Fruit fly (Drosophila melanogaster): ENCODE data around the gene CG13856.

Gene CG13856

DNA sequence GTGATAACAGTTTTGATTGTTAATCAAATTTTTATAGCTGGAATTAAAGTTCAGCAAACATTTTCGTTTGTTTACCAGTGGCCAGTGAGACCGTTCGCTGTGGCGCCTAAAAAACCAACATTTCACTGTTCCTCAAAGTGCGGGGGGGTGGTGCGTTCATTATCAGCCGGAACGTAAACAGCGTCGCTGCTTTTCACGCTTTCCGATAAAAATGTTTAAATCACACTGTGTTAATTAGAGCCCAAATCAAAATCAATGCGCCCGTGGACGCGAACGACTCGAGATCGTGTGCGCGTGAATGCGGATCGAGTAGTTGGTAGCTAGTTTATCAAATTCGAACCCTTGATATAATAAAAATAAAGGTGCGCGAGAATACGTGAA lies 45.4 kb downstream of the CG13856 start, which contains the start of gene CG34376 (continued):
- TF ChIP-seq CG9215 (GFP tag; IDR thresholded peaks at IDR 0.05) (0 out of 2 replicates have a peak, but pooled peaks have one; percentile 5), CrebB (tag; optimal IDR thresholded peaks at IDR 0.05) (peak; percentile 40), nerfin-2 (GFP tag; IDR thresholded peaks at IDR 0.05; ENCODE audit: partially characterized antibody) (no peak), ac (GFP tag; optimal IDR thresholded peaks at IDR 0.05) (no peak), ind (GFP tag; optimal IDR thresholded peaks at IDR 0.05) (no peak), ase (GFP tag; IDR thresholded peaks at IDR 0.05) (peak; percentile 45; the same call in 1 of the 3 replicates), CG32772 (GFP tag; IDR thresholded peaks at IDR 0.05) (peak; percentile 24; the same call in 1 of the 2 replicates), Dip3 (GFP tag; optimal IDR thresholded peaks at IDR 0.05) (no peak), Hsf (GFP tag; optimal IDR thresholded peaks at IDR 0.05) (no peak), CG1024 (GFP tag; IDR thresholded peaks at IDR 0.05) (0 out of 2 replicates have a peak, but pooled peaks have one; percentile 5), CG6654 (GFP tag; optimal IDR thresholded peaks at IDR 0.05) (no peak), CG8290 (GFP tag; optimal IDR thresholded peaks at IDR 0.05) (no peak), CG8290 (tag; optimal IDR thresholded peaks at IDR 0.05) (peak in 1 of 2 experiments; percentile 69), gcm2 (GFP tag; optimal IDR thresholded peaks at IDR 0.05) (no peak), CG3065 (GFP tag; optimal IDR thresholded peaks at IDR 0.05) (no peak), Spps (tag; optimal IDR thresholded peaks at IDR 0.05) (no peak), CG32532 (GFP tag; IDR thresholded peaks at IDR 0.05) (peak; percentile 48), CG2120 (GFP tag; optimal IDR thresholded peaks at IDR 0.05) (no peak), phol (tag; optimal IDR thresholded peaks at IDR 0.05) (peak; percentile 49), H15 (GFP tag; IDR thresholded peaks at IDR 0.05) (no peak), Deaf1 (tag; optimal IDR thresholded peaks at IDR 0.05) (peak; percentile 26), CG7745 (tag; optimal IDR thresholded peaks at IDR 0.05) (no peak), D (optimal IDR thresholded peaks at IDR 0.05) (no peak), D (GFP tag; optimal IDR thresholded peaks at IDR 0.05) (no peak), CG18619 (GFP tag; optimal IDR thresholded peaks at IDR 0.05) (no peak), Hr78 (GFP tag; optimal IDR thresholded peaks at IDR 0.05) (peak in 1 of 2 experiments; percentile 33), CG9876 (GFP tag; optimal IDR thresholded peaks at IDR 0.05) (peak; percentile 23), Hand (GFP tag; optimal IDR thresholded peaks at IDR 0.05) (no peak), Elba2 (GFP tag; optimal IDR thresholded peaks at IDR 0.05) (no peak), scrt (GFP tag; optimal IDR thresholded peaks at IDR 0.05) (peak; percentile 18), CG11560 (tag; IDR thresholded peaks at IDR 0.05) (peak; percentile 17; the same call in 1 of the 3 replicates), dati (GFP tag; IDR thresholded peaks at IDR 0.05) (0 out of 2 replicates have a peak, but pooled peaks have one; percentile 29), Med (GFP tag) (peak; percentile 90), gro (GFP tag; optimal IDR thresholded peaks at IDR 0.05) (peak; percentile 55), kay (GFP tag; optimal IDR thresholded peaks at IDR 0.05) (no peak), Dref (GFP tag; IDR thresholded peaks at IDR 0.05) (peak; percentile 52), zfh2 (GFP tag; optimal IDR thresholded peaks at IDR 0.05) (peak; percentile 28), Asciz (GFP tag; optimal IDR thresholded peaks at IDR 0.05) (peak; percentile 35), CG7928 (GFP tag; optimal IDR thresholded peaks at IDR 0.05) (no peak), fd96Cb (tag; optimal IDR thresholded peaks at IDR 0.05) (no peak), CG13894 (tag; optimal IDR thresholded peaks at IDR 0.05) (no peak), CG10565 (GFP tag; optimal IDR thresholded peaks at IDR 0.05) (no peak), Bdp1 (GFP tag; optimal IDR thresholded peaks at IDR 0.05) (no peak), ewg (GFP tag; optimal IDR thresholded peaks at IDR 0.05) (peak; percentile 48), nom (GFP tag; optimal IDR thresholded peaks at IDR 0.05) (no peak), CG6272 (GFP tag; IDR thresholded peaks at IDR 0.05) (no peak), CG10979 (tag; optimal IDR thresholded peaks at IDR 0.05) (peak; percentile 2), btn (GFP tag; optimal IDR thresholded peaks at IDR 0.05) (no peak), gsb (GFP tag; IDR thresholded peaks at IDR 0.05) (peak; percentile 59), tgo (GFP tag; IDR thresholded peaks at IDR 0.05) (peak; percentile 17; the same call in 2 of the 3 replicates), CG2889 (GFP tag; IDR thresholded peaks at IDR 0.05) (peak; percentile 58), CG11247 (GFP tag; IDR thresholded peaks at IDR 0.05) (peak; percentile 7; the same call in 1 of the 2 replicates)
